Worm (Caenorhabditis elegans): Measurements from ENCODE around the gene nlp-80.

- TF ChIP-seq aly-1 (tag; optimal IDR thresholded peaks at IDR 0.05): no peak
- TF ChIP-seq ama-1 (optimal IDR thresholded peaks at IDR 0.05): no peak
- TF ChIP-seq hnd-1 (tag; optimal IDR thresholded peaks at IDR 0.05): no peak
- TF ChIP-seq ets-7 (tag; optimal IDR thresholded peaks at IDR 0.05): no peak
- TF ChIP-seq tbx-11 (GFP tag; IDR thresholded peaks at IDR 0.05): no peak
- no peak for TF ChIP-seq ceh-36 (tag; optimal IDR thresholded peaks at IDR 0.05)
- TF ChIP-seq hmg-4 (GFP tag; optimal IDR thresholded peaks at IDR 0.05): no peak
- no peak for TF ChIP-seq ceh-13 (GFP tag; optimal IDR thresholded peaks at IDR 0.05)
- TF ChIP-seq tra-4 (tag; optimal IDR thresholded peaks at IDR 0.05): no peak
Measured at ce11 chrV:11087119-11087518, 21.7 kb upstream of the nlp-80 start.
